Fruit fly (Drosophila melanogaster): Measurements from ENCODE around the gene RpS19b.

Gene RpS19b

dm6 chr3R:23887096-23887421 is 46.3 kb downstream of the RpS19b start (continued):
- TF ChIP-seq CG12769 (tag; optimal IDR thresholded peaks at IDR 0.05) (peak; percentile 53), CG12942 (GFP tag; optimal IDR thresholded peaks at IDR 0.05) (peak; percentile 84), klu (GFP tag; IDR thresholded peaks at IDR 0.05) (peak; percentile 81; the same call in 1 of the 2 replicates), CG4854 (GFP tag; optimal IDR thresholded peaks at IDR 0.05) (peak; percentile 61), HmgD (GFP tag; optimal IDR thresholded peaks at IDR 0.05) (no peak), Ets97D (GFP tag; optimal IDR thresholded peaks at IDR 0.05) (peak; percentile 34), grn (GFP tag; optimal IDR thresholded peaks at IDR 0.05) (no peak), pb (GFP tag; optimal IDR thresholded peaks at IDR 0.05) (no peak), Aef1 (GFP tag; IDR thresholded peaks at IDR 0.05) (peak; percentile 86), CG7786 (GFP tag; optimal IDR thresholded peaks at IDR 0.05) (no peak), fd96Cb (tag; optimal IDR thresholded peaks at IDR 0.05) (peak; percentile 97), mam (GFP tag; optimal IDR thresholded peaks at IDR 0.05) (peak; percentile 36), eve (GFP tag; optimal IDR thresholded peaks at IDR 0.05) (peak in 1 of 2 experiments; percentile 95), sisA (GFP tag; IDR thresholded peaks at IDR 0.05) (peak; percentile 96), her (GFP tag; optimal IDR thresholded peaks at IDR 0.05) (no peak), CG10979 (tag; optimal IDR thresholded peaks at IDR 0.05) (peak; percentile 99), zf30C (GFP tag; optimal IDR thresholded peaks at IDR 0.05) (no peak), CG15479 (GFP tag; optimal IDR thresholded peaks at IDR 0.05) (no peak), CG4730 (GFP tag; IDR thresholded peaks at IDR 0.05) (peak; percentile 89), vvl (GFP tag; IDR thresholded peaks at IDR 0.05) (peak; percentile 97), Xbp1 (GFP tag; optimal IDR thresholded peaks at IDR 0.05) (peak; percentile 92), CG18599 (GFP tag; optimal IDR thresholded peaks at IDR 0.05) (peak; percentile 86), Opbp (GFP tag; IDR thresholded peaks at IDR 0.05; ENCODE audit: partially characterized antibody) (no peak), Dad (GFP tag; optimal IDR thresholded peaks at IDR 0.05) (no peak), CG7556 (GFP tag; optimal IDR thresholded peaks at IDR 0.05) (peak; percentile 87), CG10274 (GFP tag; optimal IDR thresholded peaks at IDR 0.05) (peak; percentile 50), Lim3 (GFP tag; IDR thresholded peaks at IDR 0.05) (no peak), toy (GFP tag; IDR thresholded peaks at IDR 0.05) (peak; percentile 76), kni (GFP tag; optimal IDR thresholded peaks at IDR 0.05) (no peak), tgo (GFP tag; IDR thresholded peaks at IDR 0.05) (peak; percentile 91), CG9817 (tag; optimal IDR thresholded peaks at IDR 0.05) (peak; percentile 85), Ptx1 (GFP tag; IDR thresholded peaks at IDR 0.05) (peak; percentile 93), run (tag; optimal IDR thresholded peaks at IDR 0.05) (peak; percentile 79), oc (tag; optimal IDR thresholded peaks at IDR 0.05) (peak; percentile 96), CG13287 (GFP tag; IDR thresholded peaks at IDR 0.05; ENCODE audit: partially characterized antibody) (no peak), CG32532 (GFP tag; IDR thresholded peaks at IDR 0.05) (peak; percentile 84), br (optimal IDR thresholded peaks at IDR 0.05) (no peak), CG13296 (GFP tag; optimal IDR thresholded peaks at IDR 0.05) (peak; percentile 67), odd (GFP tag; optimal IDR thresholded peaks at IDR 0.05) (peak; percentile 73), CG18262 (tag; optimal IDR thresholded peaks at IDR 0.05) (peak; percentile 98), nerfin-2 (GFP tag; IDR thresholded peaks at IDR 0.05; ENCODE audit: partially characterized antibody) (no peak), TFAM (GFP tag; optimal IDR thresholded peaks at IDR 0.05) (peak; percentile 76), pzg (GFP tag; optimal IDR thresholded peaks at IDR 0.05) (no peak), h (optimal IDR thresholded peaks at IDR 0.05) (no peak), pfk (GFP tag; optimal IDR thresholded peaks at IDR 0.05) (no peak), Dek (tag; optimal IDR thresholded peaks at IDR 0.05) (peak; percentile 84), ac (GFP tag; optimal IDR thresholded peaks at IDR 0.05) (peak; percentile 84), CG4820 (GFP tag; optimal IDR thresholded peaks at IDR 0.05) (peak; percentile 91), CG8388 (GFP tag; optimal IDR thresholded peaks at IDR 0.05) (peak; percentile 97), Max (GFP tag; optimal IDR thresholded peaks at IDR 0.05) (peak; percentile 89), CG3281 (GFP tag; optimal IDR thresholded peaks at IDR 0.05) (peak; percentile 72), CG15601 (tag; optimal IDR thresholded peaks at IDR 0.05) (peak; percentile 96)
